Worm (Caenorhabditis elegans) whole organism, mixed stage, embryonic: ENCODE measurements around the gene C39E9.7.

Experiments
- M03D4.4 ChIP-seq: sonication (generic microtip); optimal IDR thresholded peaks from 2 replicates; lab custom pipeline; 2017; ENCODE audit warnings: mild to moderate bottlenecking, missing genetic modification characterization, missing compliant biosample characterization
- bed-3 ChIP-seq: fragments of 200-800 bp; sonication (Bioruptor generic); optimal IDR thresholded peaks from 3 replicates; lab custom pipeline; 2018; ENCODE audit warnings: mild to moderate bottlenecking, missing genetic modification characterization, moderate library complexity, missing compliant biosample characterization
- blmp-1 ChIP-seq: fragments of 150-350 bp; optimal IDR thresholded peaks from 2 replicates; lab custom pipeline; 2014; ENCODE audit warnings: missing biosample characterization, missing genetic modification characterization
- ceh-39 ChIP-seq: fragments of 150-350 bp; optimal IDR thresholded peaks from 2 replicates; lab custom pipeline; 2014; ENCODE audit warnings: missing biosample characterization, missing genetic modification characterization
- ceh-43 ChIP-seq: fragments of 200-800 bp; sonication (Bioruptor generic); optimal IDR thresholded peaks from 2 replicates; lab custom pipeline; 2018; ENCODE audit warnings: mild to moderate bottlenecking, missing genetic modification characterization, moderate library complexity, missing compliant biosample characterization
- ceh-83 ChIP-seq: fragments of 200-800 bp; sonication (Bioruptor generic); optimal IDR thresholded peaks from 2 replicates; lab custom pipeline; 2018; ENCODE audit warnings: mild to moderate bottlenecking, missing genetic modification characterization, missing compliant biosample characterization
- ces-1 ChIP-seq: fragments of 150-350 bp; optimal IDR thresholded peaks from 2 replicates; lab custom pipeline; 2014; ENCODE audit warnings: missing biosample characterization, missing genetic modification reagents, missing genetic modification characterization
- cnd-1 ChIP-seq: fragments of 200-800 bp; sonication (Bioruptor generic); optimal IDR thresholded peaks from 2 replicates; lab custom pipeline; 2018; ENCODE audit warnings: mild to moderate bottlenecking, missing genetic modification characterization, missing compliant biosample characterization
- drap-1 ChIP-seq: fragments of 200-800 bp; sonication (Bioruptor generic); optimal IDR thresholded peaks from 3 replicates; lab custom pipeline; 2018; ENCODE audit warnings: mild to moderate bottlenecking, missing genetic modification characterization, missing compliant biosample characterization
- elt-1 ChIP-seq: sonication (generic microtip); optimal IDR thresholded peaks from 2 replicates; lab custom pipeline; 2017; ENCODE audit warnings: missing genetic modification characterization, mild to moderate bottlenecking, missing compliant biosample characterization, antibody characterized with exemption, moderate library complexity, borderline replicate concordance; ENCODE audit not compliant: insufficient read depth
- elt-3 ChIP-seq: fragments of 150-350 bp; optimal IDR thresholded peaks from 2 replicates; lab custom pipeline; 2014; ENCODE audit warnings: missing biosample characterization, missing genetic modification characterization
- flh-1 ChIP-seq: fragments of 200-800 bp; sonication (Bioruptor generic); optimal IDR thresholded peaks from 2 replicates; lab custom pipeline; 2018; ENCODE audit warnings: mild to moderate bottlenecking, missing genetic modification characterization, moderate library complexity, missing compliant biosample characterization
- ham-2 ChIP-seq: fragments of 200-800 bp; sonication (Bioruptor generic); optimal IDR thresholded peaks from 2 replicates; lab custom pipeline; 2018; ENCODE audit warnings: mild to moderate bottlenecking, missing genetic modification characterization, missing compliant biosample characterization
- hlh-1 ChIP-seq: fragments of 150-350 bp; optimal IDR thresholded peaks from 2 replicates; lab custom pipeline; 2014; ENCODE audit warnings: missing biosample characterization, missing genetic modification reagents, missing genetic modification characterization
- lin-13 ChIP-seq: fragments of 150-350 bp; optimal IDR thresholded peaks from 2 replicates; lab custom pipeline; 2014; ENCODE audit warnings: missing biosample characterization, missing genetic modification characterization
- lin-32 ChIP-seq: fragments of 200-800 bp; sonication (Bioruptor generic); optimal IDR thresholded peaks from 2 replicates; lab custom pipeline; 2018; ENCODE audit warnings: mild to moderate bottlenecking, missing genetic modification characterization, missing compliant biosample characterization
- lsy-2 ChIP-seq: fragments of 150-350 bp; optimal IDR thresholded peaks from 2 replicates; lab custom pipeline; 2014; ENCODE audit warnings: missing biosample characterization, missing genetic modification characterization
- mab-5 ChIP-seq: fragments of 150-350 bp; optimal IDR thresholded peaks from 2 replicates; lab custom pipeline; 2014; ENCODE audit warnings: missing biosample characterization, missing genetic modification characterization
- mep-1 ChIP-seq: fragments of 150-350 bp; optimal IDR thresholded peaks from 2 replicates; lab custom pipeline; 2017; ENCODE audit warnings: missing biosample characterization, missing genetic modification reagents, missing genetic modification characterization, inconsistent platforms
- mls-2 ChIP-seq: sonication (generic microtip); optimal IDR thresholded peaks from 2 replicates; lab custom pipeline; 2016; ENCODE audit warnings: mild to moderate bottlenecking, missing genetic modification characterization, moderate library complexity, missing compliant biosample characterization
- nhr-12 ChIP-seq: fragments of 150-350 bp; optimal IDR thresholded peaks from 2 replicates; lab custom pipeline; 2014; ENCODE audit warnings: missing biosample characterization, missing genetic modification characterization
- nhr-2 ChIP-seq: fragments of 150-350 bp; optimal IDR thresholded peaks from 2 replicates; lab custom pipeline; 2014; ENCODE audit warnings: missing biosample characterization, missing genetic modification characterization
- nhr-237 ChIP-seq: fragments of 150-350 bp; optimal IDR thresholded peaks from 2 replicates; lab custom pipeline; 2014; ENCODE audit warnings: missing biosample characterization, missing genetic modification characterization
- nhr-28 ChIP-seq: fragments of 150-350 bp; optimal IDR thresholded peaks from 2 replicates; lab custom pipeline; 2014; ENCODE audit warnings: missing biosample characterization, missing genetic modification characterization
- nhr-76 ChIP-seq: sonication (generic microtip); optimal IDR thresholded peaks from 2 replicates; lab custom pipeline; 2017; ENCODE audit warnings: missing biosample characterization, missing genetic modification characterization
- pha-4 ChIP-seq: fragments of 150-350 bp; optimal IDR thresholded peaks from 2 replicates; lab custom pipeline; 2018; ENCODE audit warnings: missing biosample characterization, missing genetic modification reagents, missing genetic modification characterization
- sem-2 ChIP-seq: fragments of 200-800 bp; sonication (Bioruptor generic); optimal IDR thresholded peaks from 2 replicates; lab custom pipeline; 2018; ENCODE audit warnings: mild to moderate bottlenecking, missing genetic modification characterization, missing compliant biosample characterization
- snpc-4 ChIP-seq: fragments of 150-350 bp; optimal IDR thresholded peaks from 2 replicates; lab custom pipeline; 2014; ENCODE audit warnings: missing biosample characterization, missing genetic modification characterization
- sptf-1 ChIP-seq: sonication (generic microtip); optimal IDR thresholded peaks from 2 replicates; lab custom pipeline; 2017; ENCODE audit warnings: mild to moderate bottlenecking, missing genetic modification characterization, moderate library complexity, missing compliant biosample characterization
- tbx-8 ChIP-seq: fragments of 200-800 bp; sonication (Bioruptor generic); optimal IDR thresholded peaks from 2 replicates; lab custom pipeline; 2018; ENCODE audit warnings: mild to moderate bottlenecking, missing genetic modification characterization, moderate library complexity, missing compliant biosample characterization
- unc-120 ChIP-seq: sonication (generic microtip); optimal IDR thresholded peaks from 2 replicates; lab custom pipeline; 2017; ENCODE audit warnings: missing genetic modification characterization, missing compliant biosample characterization; ENCODE audit not compliant: poor library complexity, severe bottlenecking
- unc-39 ChIP-seq: fragments of 150-350 bp; optimal IDR thresholded peaks from 2 replicates; lab custom pipeline; 2014; ENCODE audit warnings: missing biosample characterization, missing genetic modification characterization
- unc-62 ChIP-seq: fragments of 150-350 bp; optimal IDR thresholded peaks from 2 replicates; lab custom pipeline; 2014; ENCODE audit warnings: missing biosample characterization, missing genetic modification reagents, missing genetic modification characterization
- zip-8 ChIP-seq: fragments of 150-350 bp; optimal IDR thresholded peaks from 2 replicates; lab custom pipeline; 2014; ENCODE audit warnings: missing biosample characterization, missing genetic modification characterization
- ztf-11 ChIP-seq: fragments of 150-350 bp; optimal IDR thresholded peaks from 2 replicates; lab custom pipeline; 2014; ENCODE audit warnings: missing biosample characterization, missing genetic modification characterization

C39E9.7 gene

ce11 chrIV:13076620-13077019, at the start of gene C39E9.7:
C39E9.7 (minus strand) TSS chrIV:13076720.
- TF ChIP-seq flh-1 (GFP tag; lab: Kevin White, UChicago), result no peak
- no peak for TF ChIP-seq blmp-1 (tag; lab: Kevin White, UChicago)
- TF ChIP-seq sptf-1 (tag; lab: Kevin White, UChicago), result no peak
- TF ChIP-seq cnd-1 (tag; lab: Kevin White, UChicago), result no peak
- no peak for TF ChIP-seq lin-13 (tag; lab: Kevin White, UChicago)
- no peak for TF ChIP-seq unc-39 (tag; lab: Kevin White, UChicago)
- no peak for TF ChIP-seq ces-1 (GFP tag; lab: Kevin White, UChicago)
- TF ChIP-seq mls-2 (tag; lab: Kevin White, UChicago), result no peak
- no peak for TF ChIP-seq ceh-39

- TF ChIP-seq unc-62 (GFP tag; lab: Kevin White, UChicago), result peak; percentile 17
- TF ChIP-seq hlh-1 (tag; lab: Kevin White, UChicago), result peak; percentile 92
- TF ChIP-seq ceh-83 (GFP tag; lab: Kevin White, UChicago), result no peak
- TF ChIP-seq blmp-1 (tag; lab: Kevin White, UChicago), result no peak
Measured at ce11 chrIV:13125999-13126398, 49.5 kb upstream of the C39E9.7 start.

- TF ChIP-seq elt-3 (tag; lab: Kevin White, UChicago) (no peak), lin-32 (no peak), flh-1 (GFP tag; lab: Kevin White, UChicago) (no peak), cnd-1 (tag; lab: Kevin White, UChicago) (peak; percentile 57), unc-62 (GFP tag; lab: Kevin White, UChicago) (no peak), ces-1 (GFP tag; lab: Kevin White, UChicago) (peak; percentile 67), snpc-4 (tag; lab: Kevin White, UChicago) (no peak), pha-4 (no peak)
Measured at ce11 chrIV:13121396-13121795, 44.9 kb upstream of the C39E9.7 start.

- TF ChIP-seq bed-3 (no peak), lin-13 (tag; lab: Kevin White, UChicago) (no peak), ceh-83 (GFP tag; lab: Kevin White, UChicago) (no peak), lsy-2 (tag; lab: Kevin White, UChicago) (peak; percentile 58), nhr-28 (tag; lab: Kevin White, UChicago) (no peak)
Measured at ce11 chrIV:13118794-13119193, 42.3 kb upstream of the C39E9.7 start, which contains the start of gene unc-30. unc-30 (plus strand) TSS chrIV:13118977.

- TF ChIP-seq ceh-39 (no peak), ceh-43 (no peak), ztf-11 (no peak), cnd-1 (tag; lab: Kevin White, UChicago) (peak; percentile 51), blmp-1 (tag; lab: Kevin White, UChicago) (no peak), sptf-1 (tag; lab: Kevin White, UChicago) (no peak), unc-62 (GFP tag; lab: Kevin White, UChicago) (peak; percentile 3), ham-2 (GFP tag; lab: Kevin White, UChicago) (no peak), elt-3 (tag; lab: Kevin White, UChicago) (no peak), unc-39 (tag; lab: Kevin White, UChicago) (no peak), sem-2 (GFP tag; lab: Kevin White, UChicago) (no peak), lin-13 (tag; lab: Kevin White, UChicago) (no peak), mep-1 (tag; lab: Kevin White, UChicago) (no peak), snpc-4 (tag; lab: Kevin White, UChicago) (no peak), bed-3 (no peak), mls-2 (tag; lab: Kevin White, UChicago) (no peak), tbx-8 (no peak), mab-5 (tag; lab: Kevin White, UChicago) (no peak), nhr-237 (tag; lab: Kevin White, UChicago) (no peak), flh-1 (GFP tag; lab: Kevin White, UChicago) (no peak), unc-120 (no peak), zip-8 (peak; percentile 60), hlh-1 (tag; lab: Kevin White, UChicago) (no peak), nhr-76 (tag; lab: Kevin White, UChicago) (no peak), elt-1 (no peak), ces-1 (GFP tag; lab: Kevin White, UChicago) (no peak), pha-4 (no peak), lin-32 (no peak), M03D4.4 (tag; lab: Kevin White, UChicago) (no peak), nhr-12 (tag; lab: Kevin White, UChicago) (no peak), drap-1 (GFP tag; lab: Kevin White, UChicago) (no peak), nhr-2 (peak; percentile 59), nhr-28 (tag; lab: Kevin White, UChicago) (no peak)
Measured at ce11 chrIV:13116679-13117078, 40.2 kb upstream of the C39E9.7 start.
